Worm (Caenorhabditis elegans): ENCODE measurements around the gene snf-11.

ce11 chrV:11272848-11273247 is 35.4 kb downstream of the snf-11 start, which contains the start of gene clec-223:
- no peak for TF ChIP-seq efl-1 (GFP tag; optimal IDR thresholded peaks at IDR 0.05)
- no peak for TF ChIP-seq F22D6.2 (tag; optimal IDR thresholded peaks at IDR 0.05)
- TF ChIP-seq ccch-3 (GFP tag; optimal IDR thresholded peaks at IDR 0.05) = no peak
- no peak for TF ChIP-seq F37B4.10 (GFP tag; IDR thresholded peaks at IDR 0.05)
- TF ChIP-seq ztf-26 (tag; optimal IDR thresholded peaks at IDR 0.05) = no peak
- TF ChIP-seq somi-1 (GFP tag; optimal IDR thresholded peaks at IDR 0.05) = no peak
- no peak for TF ChIP-seq let-526 (GFP tag; IDR thresholded peaks at IDR 0.05)
- TF ChIP-seq egl-18 (GFP tag; IDR thresholded peaks at IDR 0.05) = no peak
- TF ChIP-seq F33H1.4 (GFP tag; IDR thresholded peaks at IDR 0.05) = no peak
- TF ChIP-seq T26A5.8 (tag; optimal IDR thresholded peaks at IDR 0.05) = no peak
- no peak for TF ChIP-seq nfyb-1 (GFP tag; IDR thresholded peaks at IDR 0.05)
